Fruit fly (Drosophila melanogaster): ENCODE measurements around the gene eIF5.

The eIF5 gene

DNA sequence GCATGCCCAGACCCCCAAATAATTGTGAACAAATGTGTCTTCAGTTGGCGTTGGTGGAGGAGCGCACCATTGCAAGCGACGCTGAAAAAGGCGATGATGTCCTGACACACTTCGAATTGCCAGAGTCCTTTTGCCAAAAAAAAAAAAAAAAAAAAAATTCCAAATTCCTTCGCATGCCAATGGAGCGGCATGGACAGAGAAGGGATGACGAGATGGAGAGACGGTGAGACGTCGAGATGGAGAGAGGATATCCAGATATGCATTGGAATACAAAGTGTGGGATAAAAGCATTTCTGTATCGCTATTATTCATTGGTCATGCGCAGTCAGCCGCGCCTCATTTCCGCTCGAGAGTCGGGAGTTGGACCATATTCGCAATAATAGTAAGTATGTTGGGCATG lies 20.2 kb downstream of the eIF5 start:
- TF ChIP-seq nerfin-1 (tag; optimal IDR thresholded peaks at IDR 0.05) (peak; percentile 96), ewg (GFP tag; optimal IDR thresholded peaks at IDR 0.05) (peak; percentile 56), CG13894 (tag; optimal IDR thresholded peaks at IDR 0.05) (peak; percentile 29), Deaf1 (tag; optimal IDR thresholded peaks at IDR 0.05) (peak; percentile 5), abd-A (tag; optimal IDR thresholded peaks at IDR 0.05) (peak; percentile 31), CG32767 (GFP tag; IDR thresholded peaks at IDR 0.05) (no peak), eve (GFP tag; optimal IDR thresholded peaks at IDR 0.05) (no peak), sd (tag; optimal IDR thresholded peaks at IDR 0.05) (peak; percentile 55), Ets65A (GFP tag) (no peak), Dip3 (GFP tag; optimal IDR thresholded peaks at IDR 0.05) (no peak), Trl (optimal IDR thresholded peaks at IDR 0.05) (peak in 1 of 2 experiments; percentile 17), Trl (GFP tag; optimal IDR thresholded peaks at IDR 0.05) (no peak)

DNA sequence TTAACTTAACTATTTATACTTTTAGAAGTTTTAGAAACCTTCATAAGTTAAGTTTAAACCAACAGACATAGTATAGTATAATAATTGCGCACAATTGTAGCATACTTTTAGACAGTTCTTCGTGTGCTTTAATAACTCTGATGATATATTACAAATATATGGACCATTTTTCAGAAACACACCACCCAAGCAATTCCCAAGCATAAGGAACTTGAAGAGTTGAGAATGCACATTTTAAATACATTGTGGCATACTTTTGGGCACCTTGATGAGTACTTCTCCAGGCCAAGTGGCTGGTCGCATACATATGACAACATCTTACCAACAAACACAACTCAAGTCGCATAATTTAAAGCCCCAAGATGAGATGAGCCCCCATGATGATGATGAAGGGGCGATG lies 22.2 kb downstream of the eIF5 start:
- TF ChIP-seq CG8290 (GFP tag; optimal IDR thresholded peaks at IDR 0.05) (peak; percentile 83), CG8290 (tag; optimal IDR thresholded peaks at IDR 0.05) (peak in 1 of 2 experiments; percentile 76), Poxn (GFP tag; IDR thresholded peaks at IDR 0.05) (no peak), repo (GFP tag; optimal IDR thresholded peaks at IDR 0.05) (no peak), Dll (GFP tag; IDR thresholded peaks at IDR 0.05; ENCODE audit: partially characterized antibody) (no peak), dmrt11E (tag; optimal IDR thresholded peaks at IDR 0.05) (no peak), CG4404 (GFP tag; IDR thresholded peaks at IDR 0.05) (no peak), Nf-YC (tag; optimal IDR thresholded peaks at IDR 0.05) (no peak), sens (GFP tag) (peak; percentile 25), CG17612 (GFP tag; IDR thresholded peaks at IDR 0.05) (peak; percentile 67)

DNA sequence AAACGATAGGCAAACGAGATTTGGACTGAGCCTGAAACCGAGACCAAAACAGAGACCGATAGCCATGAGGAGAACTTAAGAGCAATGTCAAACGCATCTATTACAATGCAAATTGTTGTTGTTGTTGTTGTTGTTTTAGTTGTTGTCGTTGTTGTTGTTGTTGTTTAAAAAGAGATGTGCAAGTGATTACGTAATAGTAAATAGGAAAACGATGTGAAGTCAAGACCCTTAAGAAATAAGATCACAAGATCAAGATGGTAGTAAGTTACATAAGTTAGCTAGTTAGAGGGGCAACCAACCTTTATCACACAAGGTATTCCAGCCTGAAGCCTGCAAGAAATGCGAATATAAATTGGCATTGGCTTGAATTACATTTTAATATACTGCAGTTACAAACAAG lies 41.7 kb downstream of the eIF5 start:
- TF ChIP-seq Pdp1 (GFP tag; optimal IDR thresholded peaks at IDR 0.05) (peak in 1 of 2 experiments; percentile 93), lmd (GFP tag; IDR thresholded peaks at IDR 0.05) (no peak)

DNA sequence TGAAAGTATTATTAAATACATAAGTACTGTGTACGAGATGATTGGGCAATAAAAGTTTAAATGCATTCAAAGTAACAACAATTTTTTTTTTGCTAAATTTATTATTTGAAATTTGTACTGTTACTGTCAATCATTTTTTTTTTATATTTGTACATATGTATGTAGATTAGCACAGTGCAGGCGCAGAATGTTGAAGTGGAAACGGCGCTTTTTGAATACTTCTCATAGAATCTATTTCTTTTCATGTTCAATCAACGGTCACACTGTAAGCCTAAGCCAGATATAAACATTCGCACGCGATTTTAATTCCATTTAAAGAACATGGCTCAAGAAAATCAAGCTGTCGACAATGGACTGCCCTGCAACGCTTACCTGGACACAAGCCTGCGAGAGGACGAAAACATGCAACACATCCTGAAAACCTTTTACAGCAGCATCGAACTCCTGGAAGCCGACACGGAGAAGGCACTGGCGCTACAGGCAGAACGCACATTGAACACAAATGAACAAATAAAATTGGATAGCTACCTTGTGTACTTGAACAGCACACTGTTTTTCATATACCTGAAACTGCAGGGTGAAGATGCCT lies 46.9 kb downstream of the eIF5 start, which contains the start of gene Rrp47:
TSS of gene Rrp47 (plus strand) at position 163 of the 589 bp plus-strand sequence.
- TF ChIP-seq Tbp (GFP tag; optimal IDR thresholded peaks at IDR 0.05) (no peak), CG7357 (GFP tag; IDR thresholded peaks at IDR 0.05) (peak; percentile 93), pzg (GFP tag; optimal IDR thresholded peaks at IDR 0.05) (peak; percentile 52), MESR4 (GFP tag; optimal IDR thresholded peaks at IDR 0.05) (peak; percentile 83), stwl (tag; optimal IDR thresholded peaks at IDR 0.05) (peak; percentile 78), row (GFP tag; IDR thresholded peaks at IDR 0.05) (peak; percentile 54; the same call in 2 of the 3 replicates), tio (GFP tag; optimal IDR thresholded peaks at IDR 0.05) (no peak), CG9797 (GFP tag; optimal IDR thresholded peaks at IDR 0.05) (peak; percentile 57), CG8290 (GFP tag; optimal IDR thresholded peaks at IDR 0.05) (peak; percentile 5), CG8290 (tag; optimal IDR thresholded peaks at IDR 0.05) (no peak), Dp (GFP tag; optimal IDR thresholded peaks at IDR 0.05) (peak; percentile 14), CG17186 (GFP tag; optimal IDR thresholded peaks at IDR 0.05) (peak; percentile 3), sqz (GFP tag; optimal IDR thresholded peaks at IDR 0.05) (peak; percentile 32), chm (GFP tag; IDR thresholded peaks at IDR 0.05) (no peak), CG2712 (tag; optimal IDR thresholded peaks at IDR 0.05) (peak; percentile 13), gcm2 (GFP tag; optimal IDR thresholded peaks at IDR 0.05) (no peak), HHEX (GFP tag; optimal IDR thresholded peaks at IDR 0.05) (no peak), Abd-B (GFP tag; optimal IDR thresholded peaks at IDR 0.05) (no peak), Myb (GFP tag; optimal IDR thresholded peaks at IDR 0.05) (peak; percentile 4), CG17912 (GFP tag; optimal IDR thresholded peaks at IDR 0.05) (no peak), CG1603 (tag; optimal IDR thresholded peaks at IDR 0.05) (peak; percentile 50), CG12942 (GFP tag; optimal IDR thresholded peaks at IDR 0.05) (no peak), gsb (GFP tag; IDR thresholded peaks at IDR 0.05) (no peak), Antp (GFP tag; optimal IDR thresholded peaks at IDR 0.05) (no peak), her (GFP tag; optimal IDR thresholded peaks at IDR 0.05) (peak; percentile 58), CG1024 (GFP tag; IDR thresholded peaks at IDR 0.05) (peak; percentile 76)

Data from whole organism, embryonic.